Fruit fly (Drosophila melanogaster) whole organism, wandering third instar larva: Measurements from ENCODE around the gene CG43867.

Experiments
- Abd-B ChIP-seq: fragments of >200 bp; optimal IDR thresholded peaks from 2 replicates; lab custom pipeline; 2017; ENCODE audit warnings: missing biosample characterization, missing genetic modification characterization
- CG32264 ChIP-seq: fragments of 200-800 bp; sonication (Bioruptor generic); optimal IDR thresholded peaks from 2 replicates; lab custom pipeline; 2016; ENCODE audit warnings: missing biosample characterization, missing genetic modification characterization
- CG9705 ChIP-seq: fragments of 200-800 bp; sonication (Bioruptor generic); optimal IDR thresholded peaks from 2 replicates; lab custom pipeline; 2018; ENCODE audit warnings: missing biosample characterization, mild to moderate bottlenecking, missing genetic modification characterization
- CrebA ChIP-seq: fragments of 200-800 bp; sonication (Bioruptor generic); optimal IDR thresholded peaks from 2 replicates; lab custom pipeline; 2016; ENCODE audit warnings: missing biosample characterization, mild to moderate bottlenecking, missing genetic modification characterization, borderline replicate concordance
- Dfd ChIP-seq: fragments of >200 bp; optimal IDR thresholded peaks from 2 replicates; lab custom pipeline; 2017; ENCODE audit warnings: missing biosample characterization, missing genetic modification characterization
- Dif ChIP-seq: fragments of 200-275, 200-300 bp; sonication (Bioruptor generic); optimal IDR thresholded peaks from 2 replicates; lab custom pipeline; 2018; ENCODE audit warnings: missing biosample characterization, missing genetic modification characterization; ENCODE audit not compliant: partially characterized antibody
- GATAd ChIP-seq: sonication (Bioruptor generic); optimal IDR thresholded peaks from 2 replicates; lab custom pipeline; 2016; ENCODE audit warnings: missing biosample characterization, missing genetic modification characterization
- HLH106 ChIP-seq: fragments of 200-800 bp; optimal IDR thresholded peaks from 3 replicates; lab custom pipeline; 2019; ENCODE audit warnings: missing biosample characterization, mild to moderate bottlenecking, missing genetic modification characterization, moderate library complexity
- Hnf4 ChIP-seq: fragments of 200-800 bp; sonication (Bioruptor generic); optimal IDR thresholded peaks from 2 replicates; lab custom pipeline; 2016; ENCODE audit warnings: missing biosample characterization, mild to moderate bottlenecking, missing genetic modification characterization
- Hr78 ChIP-seq: fragments of >200 bp; optimal IDR thresholded peaks from 2 replicates; lab custom pipeline; 2017; ENCODE audit warnings: missing biosample characterization, missing genetic modification characterization
- Hr83 ChIP-seq: fragments of 200-300 bp; sonication (Bioruptor generic); optimal IDR thresholded peaks from 2 replicates; lab custom pipeline; 2016; ENCODE audit warnings: missing biosample characterization, mild to moderate bottlenecking, missing genetic modification characterization, moderate library complexity; ENCODE audit not compliant: poor library complexity, severe bottlenecking
- Jra ChIP-seq: sonication (Bioruptor generic); optimal IDR thresholded peaks from 2 replicates; lab custom pipeline; 2016; ENCODE audit warnings: missing biosample characterization, missing genetic modification characterization
- Mio ChIP-seq: sonication (Bioruptor generic); optimal IDR thresholded peaks from 2 replicates; lab custom pipeline; 2016; ENCODE audit warnings: missing biosample characterization, missing genetic modification characterization
- Myc ChIP-seq: fragments of >200 bp; optimal IDR thresholded peaks from 2 replicates; lab custom pipeline; 2017
- N ChIP-seq: fragments of >200 bp; optimal IDR thresholded peaks from 2 replicates; lab custom pipeline; 2018; ENCODE audit warnings: missing biosample characterization, missing external identifiers, missing genetic modification characterization
- OdsH ChIP-seq: fragments of 200-800 bp; sonication (Bioruptor generic); optimal IDR thresholded peaks from 2 replicates; lab custom pipeline; 2016; ENCODE audit warnings: missing biosample characterization, mild to moderate bottlenecking, missing genetic modification characterization
- Rel ChIP-seq, 2 experiments: fragments of 200-800 bp; sonication (Bioruptor generic) in 1 of 2; optimal IDR thresholded peaks; 2 replicates in 1 of 2; 3 replicates in 1 of 2; lab custom pipeline; 2016 to 2019; ENCODE audit warnings: mild to moderate bottlenecking in 2 of 2, missing biosample characterization in 2 of 2, missing genetic modification characterization in 2 of 2, moderate library complexity in 1 of 2
- Sp1 ChIP-seq: fragments of 200-800 bp; sonication (Bioruptor generic); optimal IDR thresholded peaks from 3 replicates; lab custom pipeline; 2019; ENCODE audit warnings: missing biosample characterization, mild to moderate bottlenecking, missing genetic modification characterization, moderate library complexity
- br ChIP-seq: fragments of 200-800 bp; sonication (Bioruptor generic); optimal IDR thresholded peaks from 2 replicates; lab custom pipeline; 2016; ENCODE audit warnings: missing biosample characterization, missing genetic modification characterization
- brk ChIP-seq: fragments of 200-800 bp; sonication (Bioruptor generic); optimal IDR thresholded peaks from 2 replicates; lab custom pipeline; 2016; ENCODE audit warnings: missing biosample characterization, mild to moderate bottlenecking, missing genetic modification characterization
- dsf ChIP-seq: sonication (Bioruptor generic); optimal IDR thresholded peaks from 2 replicates; lab custom pipeline; 2016; ENCODE audit warnings: missing biosample characterization, missing genetic modification characterization, borderline replicate concordance
- ey ChIP-seq: fragments of 200-800 bp; sonication (Bioruptor generic); optimal IDR thresholded peaks from 2 replicates; lab custom pipeline; 2016; ENCODE audit warnings: missing biosample characterization, missing genetic modification characterization
- foxo ChIP-seq, 2 experiments: fragments of 200-800 bp; sonication (Bioruptor generic); optimal IDR thresholded peaks; 2 replicates in 1 of 2; 3 replicates in 1 of 2; lab custom pipeline; 2016 to 2017; ENCODE audit warnings: missing biosample characterization in 2 of 2, missing genetic modification characterization in 2 of 2
- fru ChIP-seq: fragments of 200-800 bp; sonication (Bioruptor generic); optimal IDR thresholded peaks from 3 replicates; lab custom pipeline; 2016; ENCODE audit warnings: missing biosample characterization, mild to moderate bottlenecking, missing genetic modification characterization
- h ChIP-seq: fragments of 200-800 bp; sonication (Bioruptor generic); optimal IDR thresholded peaks from 3 replicates; lab custom pipeline; 2016; ENCODE audit warnings: missing biosample characterization, mild to moderate bottlenecking, missing genetic modification characterization
- jim ChIP-seq: fragments of 175-275, 200-325 bp; sonication (Bioruptor generic); optimal IDR thresholded peaks from 2 replicates; lab custom pipeline; 2016; ENCODE audit warnings: missing biosample characterization, mild to moderate bottlenecking, missing genetic modification characterization
- pan ChIP-seq: fragments of >200 bp; optimal IDR thresholded peaks from 2 replicates; lab custom pipeline; 2017
- psq ChIP-seq: fragments of 200-800 bp; sonication (Bioruptor generic); optimal IDR thresholded peaks from 3 replicates; lab custom pipeline; 2017; ENCODE audit warnings: missing biosample characterization, mild to moderate bottlenecking, missing genetic modification characterization, moderate library complexity
- sage ChIP-seq: fragments of 200-800 bp; sonication (Bioruptor generic); optimal IDR thresholded peaks from 2 replicates; lab custom pipeline; 2016; ENCODE audit warnings: missing biosample characterization, mild to moderate bottlenecking, missing genetic modification characterization
- sv ChIP-seq: fragments of 200-800 bp; sonication (Bioruptor generic); optimal IDR thresholded peaks from 3 replicates; lab custom pipeline; 2016; ENCODE audit warnings: missing biosample characterization, missing genetic modification characterization
- woc ChIP-seq: sonication (Bioruptor generic); optimal IDR thresholded peaks from 2 replicates; lab custom pipeline; 2016; ENCODE audit warnings: missing biosample characterization, mild to moderate bottlenecking, missing genetic modification characterization

Gene CG43867

dm6 chrX:932859-933258 is 5.1 kb upstream of the CG43867 start:
- no peak for TF ChIP-seq Dfd (GFP tag; lab: Kevin White, UChicago)
- no peak for TF ChIP-seq Rel (GFP tag; optimal IDR thresholded peaks at IDR 0.05; lab: Kevin White, UChicago)
- TF ChIP-seq Rel (tag; optimal IDR thresholded peaks at IDR 0.05; lab: Kevin White, UChicago) = no peak
- TF ChIP-seq OdsH = no peak
- TF ChIP-seq sage (GFP tag; lab: Kevin White, UChicago) = no peak
- no peak for TF ChIP-seq Sp1 (GFP tag; lab: Kevin White, UChicago)
- no peak for TF ChIP-seq pan (lab: Kevin White, UChicago)
- TF ChIP-seq jim (GFP tag; lab: Kevin White, UChicago) = no peak
- no peak for TF ChIP-seq woc (GFP tag; lab: Kevin White, UChicago)
- TF ChIP-seq Dif (GFP tag; lab: Kevin White, UChicago) = no peak
- no peak for TF ChIP-seq Abd-B
- no peak for TF ChIP-seq dsf (GFP tag; lab: Kevin White, UChicago)
- TF ChIP-seq Myc (lab: Kevin White, UChicago) = no peak
- TF ChIP-seq CrebA = no peak
- TF ChIP-seq psq (GFP tag; lab: Kevin White, UChicago) = no peak
- no peak for TF ChIP-seq foxo (GFP tag; optimal IDR thresholded peaks at IDR 0.05; lab: Kevin White, UChicago)
- TF ChIP-seq brk (GFP tag; lab: Kevin White, UChicago) = no peak
- no peak for TF ChIP-seq ey (GFP tag; lab: Kevin White, UChicago)
- TF ChIP-seq, all 38 proteins: peak for 0

dm6 chrX:932166-932565 is 4.4 kb upstream of the CG43867 start, which contains the start of the genes CG32815 and CG3706:
TSS of gene CG32815 (plus strand) at chrX:932466.
TSS of gene CG3706 (minus strand) at chrX:932475.
- TF ChIP-seq sv (GFP tag; lab: Kevin White, UChicago) = no peak
- no peak for TF ChIP-seq h (GFP tag; lab: Kevin White, UChicago)
- TF ChIP-seq brk (GFP tag; lab: Kevin White, UChicago) = no peak
- TF ChIP-seq Hr83 (GFP tag; lab: Kevin White, UChicago) = no peak
- TF ChIP-seq Sp1 (GFP tag; lab: Kevin White, UChicago) = no peak
- TF ChIP-seq CG32264 (GFP tag; lab: Kevin White, UChicago) = no peak
- no peak for TF ChIP-seq GATAd (GFP tag; lab: Kevin White, UChicago)
- no peak for TF ChIP-seq Jra (GFP tag; lab: Kevin White, UChicago)
- TF ChIP-seq pan (lab: Kevin White, UChicago) = no peak
- TF ChIP-seq Dif (GFP tag; lab: Kevin White, UChicago) = no peak
- TF ChIP-seq N = no peak
- no peak for TF ChIP-seq Hr78 (GFP tag; lab: Kevin White, UChicago)
- TF ChIP-seq br (GFP tag; lab: Kevin White, UChicago) = no peak
- no peak for TF ChIP-seq psq (GFP tag; lab: Kevin White, UChicago)
- no peak for TF ChIP-seq Myc (lab: Kevin White, UChicago)
- TF ChIP-seq fru (GFP tag; lab: Kevin White, UChicago) = no peak
- no peak for TF ChIP-seq HLH106 (tag; lab: Kevin White, UChicago)
- TF ChIP-seq CG9705 (GFP tag; lab: Kevin White, UChicago) = no peak
- no peak for TF ChIP-seq ey (GFP tag; lab: Kevin White, UChicago)

- no peak for TF ChIP-seq CG9705 (GFP tag; lab: Kevin White, UChicago)
- no peak for TF ChIP-seq HLH106 (tag; lab: Kevin White, UChicago)
- TF ChIP-seq Dif (GFP tag; lab: Kevin White, UChicago) = no peak
- TF ChIP-seq CrebA = no peak
- TF ChIP-seq Hnf4 (GFP tag; lab: Kevin White, UChicago) = no peak
- TF ChIP-seq Abd-B = no peak
- no peak for TF ChIP-seq Rel (GFP tag; optimal IDR thresholded peaks at IDR 0.05; lab: Kevin White, UChicago)
- TF ChIP-seq Rel (tag; optimal IDR thresholded peaks at IDR 0.05; lab: Kevin White, UChicago) = no peak
- no peak for TF ChIP-seq Sp1 (GFP tag; lab: Kevin White, UChicago)
- no peak for TF ChIP-seq pan (lab: Kevin White, UChicago)
- no peak for TF ChIP-seq Mio (GFP tag; lab: Kevin White, UChicago)
- no peak for TF ChIP-seq Jra (GFP tag; lab: Kevin White, UChicago)
- no peak for TF ChIP-seq brk (GFP tag; lab: Kevin White, UChicago)
- no peak for TF ChIP-seq sage (GFP tag; lab: Kevin White, UChicago)
- TF ChIP-seq Dfd (GFP tag; lab: Kevin White, UChicago) = no peak
- no peak for TF ChIP-seq dsf (GFP tag; lab: Kevin White, UChicago)
- no peak for TF ChIP-seq GATAd (GFP tag; lab: Kevin White, UChicago)
Measured at dm6 chrX:930048-930800, 2.4 kb upstream of the CG43867 start, which contains the start of gene CG3708. TSS of gene CG3708 (minus strand) at chrX:930098.
